Worm (Caenorhabditis elegans): ENCODE measurements around the gene Y51H7C.13.

DNA sequence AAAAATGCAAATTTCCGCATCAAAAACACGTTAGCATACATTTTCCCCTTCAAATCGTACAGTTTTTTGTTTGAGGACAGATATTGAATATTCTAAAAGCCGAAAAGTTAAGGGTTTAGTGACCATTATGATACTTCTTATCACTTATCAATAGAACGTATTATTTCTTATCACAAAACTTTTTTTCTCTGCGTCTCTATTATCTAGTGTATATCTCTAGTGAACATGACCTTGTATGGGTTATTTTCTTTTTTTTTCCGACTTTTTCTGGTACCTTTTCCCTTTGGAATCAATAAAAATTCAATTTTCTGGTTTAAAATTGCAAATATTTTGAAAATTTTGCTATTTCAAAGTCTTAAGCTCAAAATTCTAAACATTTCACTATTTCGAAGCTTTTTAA is 37.3 kb upstream of the Y51H7C.13 start:
- TF ChIP-seq aly-2 (tag; optimal IDR thresholded peaks at IDR 0.05), result no peak
- TF ChIP-seq nfya-1 (tag; optimal IDR thresholded peaks at IDR 0.05; ENCODE audit: insufficient read depth), result no peak
- no peak for TF ChIP-seq fkh-10 (GFP tag; optimal IDR thresholded peaks at IDR 0.05)
- no peak for TF ChIP-seq ztf-11 (tag; optimal IDR thresholded peaks at IDR 0.05)
- no peak for TF ChIP-seq unc-39 (tag; optimal IDR thresholded peaks at IDR 0.05)
- TF ChIP-seq tbx-2 (tag; optimal IDR thresholded peaks at IDR 0.05), result no peak
- no peak for TF ChIP-seq mml-1 (tag; optimal IDR thresholded peaks at IDR 0.05)
- no peak for TF ChIP-seq unc-62 (GFP tag; optimal IDR thresholded peaks at IDR 0.05)

Data from whole organism, L3 larva.